Fruit fly (Drosophila melanogaster): Measurements from ENCODE around the gene Prx6a.

The Prx6a gene

DNA sequence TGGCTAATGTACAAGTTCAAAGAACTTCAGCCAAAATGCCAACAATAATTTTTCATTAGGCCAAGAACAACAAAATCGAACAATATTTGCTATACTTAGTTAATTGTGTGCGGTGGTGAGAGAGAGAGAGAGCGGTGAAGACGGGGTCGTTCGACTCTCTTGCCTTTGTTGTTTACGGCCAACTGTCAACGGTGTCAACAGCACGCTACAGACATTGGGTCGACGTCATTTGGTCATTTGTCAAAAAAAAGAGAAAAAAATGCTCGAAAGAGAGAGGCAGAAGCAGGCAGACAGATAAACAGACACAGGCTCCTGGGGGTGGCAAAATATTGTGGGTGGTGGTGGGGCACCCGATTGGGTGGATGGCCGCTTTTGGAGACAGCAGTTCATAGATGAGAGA, 31.5 kb upstream of the Prx6a start (continued):
- no peak for TF ChIP-seq CG34224 (GFP tag; IDR thresholded peaks at IDR 0.05; ENCODE audit: partially characterized antibody)
- peak; percentile 42; the same call in 1 of the 3 replicates for TF ChIP-seq ci (GFP tag; IDR thresholded peaks at IDR 0.05)
- TF ChIP-seq CG10147 (GFP tag; optimal IDR thresholded peaks at IDR 0.05), result no peak
- no peak for TF ChIP-seq CG10654 (GFP tag; optimal IDR thresholded peaks at IDR 0.05)
- no peak for TF ChIP-seq CG1024 (GFP tag; IDR thresholded peaks at IDR 0.05)
- no peak for TF ChIP-seq pnt (GFP tag; optimal IDR thresholded peaks at IDR 0.05)
- peak; percentile 20 for TF ChIP-seq wek (GFP tag; optimal IDR thresholded peaks at IDR 0.05)
- no peak for TF ChIP-seq CG8290 (GFP tag; optimal IDR thresholded peaks at IDR 0.05)
- peak in 1 of 2 experiments; percentile 29 for TF ChIP-seq CG8290 (tag; optimal IDR thresholded peaks at IDR 0.05)
- peak; percentile 47 for TF ChIP-seq lab (GFP tag; optimal IDR thresholded peaks at IDR 0.05)
- peak; percentile 55 to 66 for TF ChIP-seq Trl (optimal IDR thresholded peaks at IDR 0.05)
- no peak for TF ChIP-seq Trl (GFP tag; optimal IDR thresholded peaks at IDR 0.05)
- TF ChIP-seq sqz (GFP tag; optimal IDR thresholded peaks at IDR 0.05), result peak; percentile 59

DNA sequence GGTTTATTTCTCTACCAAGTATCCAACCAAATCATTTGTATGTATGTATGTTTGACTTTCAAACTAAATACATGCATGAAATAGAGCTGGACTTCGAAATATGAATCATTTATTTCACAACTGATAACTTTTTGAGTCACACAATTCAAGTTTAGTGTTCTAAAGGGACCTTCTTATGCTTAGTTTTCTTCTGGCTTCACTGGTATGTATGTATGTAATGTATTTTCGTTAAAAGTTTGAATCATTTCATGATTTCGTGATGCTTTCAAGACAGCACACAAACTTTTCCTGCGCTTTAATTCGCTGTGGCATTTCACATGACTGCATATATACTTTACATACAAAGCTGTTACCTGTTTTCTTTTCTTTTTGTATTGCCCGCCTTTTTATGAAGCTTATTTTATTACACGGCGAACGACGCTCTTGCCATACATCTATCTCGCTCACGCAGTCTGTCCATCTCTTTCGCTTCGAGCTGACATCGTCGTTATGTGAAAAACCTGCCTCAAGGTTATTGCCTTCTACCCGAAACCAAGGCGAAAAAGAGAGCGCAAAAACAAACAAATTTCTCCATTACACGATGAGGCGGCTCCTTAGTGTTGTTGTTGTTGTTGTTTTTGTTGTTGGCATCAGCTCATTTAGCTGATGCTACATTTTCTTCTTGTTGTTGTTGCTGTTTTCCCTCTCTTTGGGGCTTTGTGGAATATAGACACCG, 30.6 kb upstream of the Prx6a start:
- TF ChIP-seq CG5180 (GFP tag; optimal IDR thresholded peaks at IDR 0.05) (peak; percentile 50), Neu2 (GFP tag; optimal IDR thresholded peaks at IDR 0.05; ENCODE audit: borderline replicate concordance) (no peak), CG31441 (GFP tag; IDR thresholded peaks at IDR 0.05) (0 out of 2 replicates have a peak, but pooled peaks have one; percentile 5), Hr78 (GFP tag; optimal IDR thresholded peaks at IDR 0.05) (peak in 1 of 2 experiments; percentile 39), fd102C (GFP tag; optimal IDR thresholded peaks at IDR 0.05) (no peak), pros (GFP tag; optimal IDR thresholded peaks at IDR 0.05) (peak; percentile 56), Hr39 (optimal IDR thresholded peaks at IDR 0.05) (no peak), CG1602 (GFP tag; optimal IDR thresholded peaks at IDR 0.05) (no peak), tll (GFP tag; optimal IDR thresholded peaks at IDR 0.05) (peak in 1 of 2 experiments; percentile 21), Blimp-1 (GFP tag; optimal IDR thresholded peaks at IDR 0.05) (peak; percentile 63), ind (GFP tag; optimal IDR thresholded peaks at IDR 0.05) (no peak), CG1529 (GFP tag; optimal IDR thresholded peaks at IDR 0.05) (no peak), Deaf1 (tag; optimal IDR thresholded peaks at IDR 0.05) (peak; percentile 51), pan (optimal IDR thresholded peaks at IDR 0.05) (no peak), pan (GFP tag; optimal IDR thresholded peaks at IDR 0.05 in 1 of 2, IDR thresholded peaks at IDR 0.05 in 1 of 2) (peak in 1 of 2 experiments; percentile 29), CG10543 (GFP tag; optimal IDR thresholded peaks at IDR 0.05) (peak; percentile 1), sna (GFP tag; IDR thresholded peaks at IDR 0.05; ENCODE audit: partially characterized antibody) (no peak), oc (tag; optimal IDR thresholded peaks at IDR 0.05) (peak; percentile 80), Pdp1 (GFP tag; optimal IDR thresholded peaks at IDR 0.05) (peak in 1 of 2 experiments; percentile 80), E2f2 (GFP tag; IDR thresholded peaks at IDR 0.05) (peak; percentile 18; the same call in 1 of the 2 replicates), CG13894 (tag; optimal IDR thresholded peaks at IDR 0.05) (no peak), sens (GFP tag) (peak; percentile 61), bsh (GFP tag; optimal IDR thresholded peaks at IDR 0.05) (peak in 1 of 2 experiments; percentile 14), amos (GFP tag; IDR thresholded peaks at IDR 0.05; ENCODE audit: partially characterized antibody) (no peak), exex (tag; optimal IDR thresholded peaks at IDR 0.05) (no peak), ftz-f1 (GFP tag; optimal IDR thresholded peaks at IDR 0.05) (peak; percentile 73), fu2 (GFP tag; optimal IDR thresholded peaks at IDR 0.05) (no peak), CG18599 (GFP tag; optimal IDR thresholded peaks at IDR 0.05) (peak; percentile 9), Trl (optimal IDR thresholded peaks at IDR 0.05) (peak in 1 of 2 experiments; percentile 22), Trl (GFP tag; optimal IDR thresholded peaks at IDR 0.05) (no peak), CG10431 (GFP tag; optimal IDR thresholded peaks at IDR 0.05) (peak; percentile 48), CG10321 (GFP tag; IDR thresholded peaks at IDR 0.05) (0 out of 2 replicates have a peak, but pooled peaks have one; percentile 32), CG2199 (GFP tag; IDR thresholded peaks at IDR 0.05) (peak; percentile 78; the same call in 2 of the 3 replicates), Taf1 (GFP tag; IDR thresholded peaks at IDR 0.05) (no peak), ken (GFP tag; IDR thresholded peaks at IDR 0.05) (no peak), psq (GFP tag; optimal IDR thresholded peaks at IDR 0.05) (peak; percentile 7), CTCF (GFP tag; optimal IDR thresholded peaks at IDR 0.05) (no peak)
